In genomic region chr2L:9564527-9564926, dm6 we compare ENCODE assay signal across 1 fruit fly cellular context.
A peak's percentile ranks its signal among the peaks of the same experiment; 100 is the strongest.
TF ChIP-seq lines count a peak whose summit lies in the region.

No protein-coding gene starts in this region.

TF ChIP-seq in whole organism, embryonic, 481 proteins besides CTCF, POLR2A, EP300 and RAD21 (continued from another document and continues in another):
- TF ChIP-seq exex (tag; optimal IDR thresholded peaks at IDR 0.05; lab: Kevin White, UChicago) (no peak), CG7987 (GFP tag; optimal IDR thresholded peaks at IDR 0.05; lab: Kevin White, UChicago) (no peak), pan (optimal IDR thresholded peaks at IDR 0.05; lab: Kevin White, UChicago) (no peak), pan (GFP tag; optimal IDR thresholded peaks at IDR 0.05 in 1 of 2, IDR thresholded peaks at IDR 0.05 in 1 of 2) (peak in 1 of 2 experiments; percentile 63), CG17802 (tag; optimal IDR thresholded peaks at IDR 0.05; lab: Kevin White, UChicago) (no peak), CG8089 (GFP tag; optimal IDR thresholded peaks at IDR 0.05; lab: Kevin White, UChicago) (no peak), CG9727 (GFP tag; optimal IDR thresholded peaks at IDR 0.05; lab: Kevin White, UChicago) (peak; percentile 31), phol (tag; optimal IDR thresholded peaks at IDR 0.05; lab: Kevin White, UChicago) (peak; percentile 59), NK7.1 (GFP tag; optimal IDR thresholded peaks at IDR 0.05; lab: Kevin White, UChicago) (no peak), sob (GFP tag; IDR thresholded peaks at IDR 0.05; lab: Robert Waterston, UW) (no peak), CG3163 (GFP tag; optimal IDR thresholded peaks at IDR 0.05; lab: Kevin White, UChicago) (no peak), CG2712 (tag; optimal IDR thresholded peaks at IDR 0.05; lab: Kevin White, UChicago) (peak; percentile 54), stwl (tag; optimal IDR thresholded peaks at IDR 0.05; lab: Kevin White, UChicago) (no peak), CG4707 (GFP tag; optimal IDR thresholded peaks at IDR 0.05; lab: Kevin White, UChicago) (no peak), Adf1 (GFP tag; IDR thresholded peaks at IDR 0.05; lab: Robert Waterston, UW) (no peak), CG31388 (GFP tag; optimal IDR thresholded peaks at IDR 0.05; lab: Kevin White, UChicago) (no peak), CkIIα-i1 (GFP tag; IDR thresholded peaks at IDR 0.05; lab: Robert Waterston, UW) (no peak), CG11504 (tag; optimal IDR thresholded peaks at IDR 0.05; lab: Kevin White, UChicago) (peak; percentile 73), CG18599 (GFP tag; optimal IDR thresholded peaks at IDR 0.05; lab: Kevin White, UChicago) (peak; percentile 68), CG16815 (GFP tag; optimal IDR thresholded peaks at IDR 0.05; lab: Kevin White, UChicago) (peak; percentile 18), hkb (optimal IDR thresholded peaks at IDR 0.05; lab: Kevin White, UChicago) (no peak), hkb (GFP tag; IDR thresholded peaks at IDR 0.05; lab: Robert Waterston, UW) (peak; percentile 33; the same call in 1 of the 2 replicates), Six4 (GFP tag; optimal IDR thresholded peaks at IDR 0.05; lab: Kevin White, UChicago) (no peak), CG10267 (tag; optimal IDR thresholded peaks at IDR 0.05; lab: Kevin White, UChicago) (peak; percentile 12), hb (GFP tag; IDR thresholded peaks at IDR 0.05; lab: Robert Waterston, UW; ENCODE audit: partially characterized antibody) (no peak), CG9609 (GFP tag; optimal IDR thresholded peaks at IDR 0.05; lab: Kevin White, UChicago) (no peak), lab (GFP tag; optimal IDR thresholded peaks at IDR 0.05; lab: Kevin White, UChicago) (peak; percentile 66), HLH3B (GFP tag; IDR thresholded peaks at IDR 0.05; lab: Robert Waterston, UW) (peak; percentile 44; the same call in 1 of the 2 replicates), CG8290 (GFP tag; optimal IDR thresholded peaks at IDR 0.05; lab: Kevin White, UChicago) (no peak), CG8290 (tag; optimal IDR thresholded peaks at IDR 0.05; lab: Kevin White, UChicago) (no peak), ttk (GFP tag; IDR thresholded peaks at IDR 0.05; lab: Robert Waterston, UW) (no peak), Dek (tag; optimal IDR thresholded peaks at IDR 0.05; lab: Kevin White, UChicago) (peak; percentile 46), CG4730 (GFP tag; IDR thresholded peaks at IDR 0.05; lab: Robert Waterston, UW) (no peak), HmgD (GFP tag; optimal IDR thresholded peaks at IDR 0.05; lab: Kevin White, UChicago) (no peak), CG10462 (GFP tag; optimal IDR thresholded peaks at IDR 0.05; lab: Kevin White, UChicago) (no peak), CG3995 (GFP tag; optimal IDR thresholded peaks at IDR 0.05; lab: Kevin White, UChicago) (no peak), Antp (GFP tag; optimal IDR thresholded peaks at IDR 0.05; lab: Kevin White, UChicago) (no peak), jumu (GFP tag; optimal IDR thresholded peaks at IDR 0.05; lab: Kevin White, UChicago) (no peak), CG11247 (GFP tag; IDR thresholded peaks at IDR 0.05; lab: Robert Waterston, UW) (no peak), CG5245 (GFP tag; optimal IDR thresholded peaks at IDR 0.05; lab: Kevin White, UChicago) (no peak), CG11560 (tag; IDR thresholded peaks at IDR 0.05; lab: Robert Waterston, UW) (peak; percentile 43; the same call in 1 of the 3 replicates), Opbp (GFP tag; IDR thresholded peaks at IDR 0.05; lab: Robert Waterston, UW; ENCODE audit: partially characterized antibody) (no peak), crc (GFP tag; optimal IDR thresholded peaks at IDR 0.05; lab: Kevin White, UChicago) (no peak), CG31224 (GFP tag; IDR thresholded peaks at IDR 0.05; lab: Robert Waterston, UW) (no peak), Meics (GFP tag; optimal IDR thresholded peaks at IDR 0.05; lab: Kevin White, UChicago) (peak; percentile 51), Neu2 (GFP tag; optimal IDR thresholded peaks at IDR 0.05; lab: Kevin White, UChicago; ENCODE audit: borderline replicate concordance) (no peak), unpg (GFP tag; optimal IDR thresholded peaks at IDR 0.05; lab: Kevin White, UChicago) (peak; percentile 42), NC2α (GFP tag; optimal IDR thresholded peaks at IDR 0.05; lab: Kevin White, UChicago) (no peak), Xbp1 (GFP tag; optimal IDR thresholded peaks at IDR 0.05; lab: Kevin White, UChicago) (peak; percentile 51), sim (GFP tag; IDR thresholded peaks at IDR 0.05; lab: Robert Waterston, UW) (no peak), CG1602 (GFP tag; optimal IDR thresholded peaks at IDR 0.05; lab: Kevin White, UChicago) (peak; percentile 2), Dbx (GFP tag; IDR thresholded peaks at IDR 0.05; lab: Robert Waterston, UW) (no peak), CG42726 (GFP tag; IDR thresholded peaks at IDR 0.05; lab: Robert Waterston, UW; ENCODE audit: partially characterized antibody) (no peak), Sox100B (GFP tag; optimal IDR thresholded peaks at IDR 0.05; lab: Kevin White, UChicago) (peak; percentile 37), z (GFP tag; IDR thresholded peaks at IDR 0.05; lab: Robert Waterston, UW) (no peak), Mrtf (GFP tag; IDR thresholded peaks at IDR 0.05; lab: Robert Waterston, UW) (no peak), CG10565 (GFP tag; optimal IDR thresholded peaks at IDR 0.05; lab: Kevin White, UChicago) (no peak), oc (tag; optimal IDR thresholded peaks at IDR 0.05; lab: Kevin White, UChicago) (no peak), Dll (GFP tag; IDR thresholded peaks at IDR 0.05; lab: Robert Waterston, UW; ENCODE audit: partially characterized antibody) (no peak), CG7963 (GFP tag; IDR thresholded peaks at IDR 0.05; lab: Robert Waterston, UW; ENCODE audit: partially characterized antibody) (no peak), CG18011 (GFP tag; optimal IDR thresholded peaks at IDR 0.05; lab: Kevin White, UChicago) (no peak), C15 (GFP tag; IDR thresholded peaks at IDR 0.05; lab: Robert Waterston, UW) (no peak), Gsc (GFP tag; IDR thresholded peaks at IDR 0.05; lab: Robert Waterston, UW) (no peak), sr (GFP tag; IDR thresholded peaks at IDR 0.05; lab: Robert Waterston, UW) (no peak), Fer3 (tag; optimal IDR thresholded peaks at IDR 0.05; lab: Kevin White, UChicago) (peak; percentile 49), bigmax (GFP tag; optimal IDR thresholded peaks at IDR 0.05; lab: Kevin White, UChicago) (no peak), esg (GFP tag; conservative IDR thresholded peaks at IDR 0.05; lab: Robert Waterston, UW) (0 out of 2 replicates have a peak, but pooled peaks have one; percentile 24), pita (GFP tag; optimal IDR thresholded peaks at IDR 0.05; lab: Kevin White, UChicago) (no peak), CG2116 (GFP tag; optimal IDR thresholded peaks at IDR 0.05; lab: Kevin White, UChicago) (no peak), btn (GFP tag; optimal IDR thresholded peaks at IDR 0.05; lab: Kevin White, UChicago) (no peak), CG7271 (tag; optimal IDR thresholded peaks at IDR 0.05; lab: Kevin White, UChicago) (no peak), Ets97D (GFP tag; optimal IDR thresholded peaks at IDR 0.05; lab: Kevin White, UChicago) (no peak), Hmr (GFP tag; optimal IDR thresholded peaks at IDR 0.05; lab: Kevin White, UChicago) (peak; percentile 63), CG12236 (GFP tag; optimal IDR thresholded peaks at IDR 0.05; lab: Kevin White, UChicago) (no peak), CG13894 (tag; optimal IDR thresholded peaks at IDR 0.05; lab: Kevin White, UChicago) (no peak), CG16779 (GFP tag; IDR thresholded peaks at IDR 0.05; lab: Robert Waterston, UW) (no peak), CG14014 (GFP tag; IDR thresholded peaks at IDR 0.05; lab: Robert Waterston, UW) (no peak), CG15696 (tag; optimal IDR thresholded peaks at IDR 0.05; lab: Kevin White, UChicago) (no peak), CG6765 (GFP tag; optimal IDR thresholded peaks at IDR 0.05; lab: Kevin White, UChicago) (no peak), tx (GFP tag; optimal IDR thresholded peaks at IDR 0.05; lab: Kevin White, UChicago) (no peak), bab2 (GFP tag; optimal IDR thresholded peaks at IDR 0.05; lab: Kevin White, UChicago) (no peak), CG10431 (GFP tag; optimal IDR thresholded peaks at IDR 0.05; lab: Kevin White, UChicago) (no peak), row (GFP tag; IDR thresholded peaks at IDR 0.05; lab: Robert Waterston, UW) (peak; percentile 55), GATAe (GFP tag; conservative IDR thresholded peaks at IDR 0.05; lab: Robert Waterston, UW) (no peak), MESR4 (GFP tag; optimal IDR thresholded peaks at IDR 0.05; lab: Kevin White, UChicago) (no peak), CG18476 (GFP tag; optimal IDR thresholded peaks at IDR 0.05; lab: Kevin White, UChicago) (no peak), tap (tag; optimal IDR thresholded peaks at IDR 0.05; lab: Kevin White, UChicago) (peak; percentile 26), chm (GFP tag; IDR thresholded peaks at IDR 0.05; lab: Robert Waterston, UW) (no peak), CG17912 (GFP tag; optimal IDR thresholded peaks at IDR 0.05; lab: Kevin White, UChicago) (no peak), PHDP (tag; optimal IDR thresholded peaks at IDR 0.05; lab: Kevin White, UChicago) (peak; percentile 60), CG15514 (GFP tag; optimal IDR thresholded peaks at IDR 0.05; lab: Kevin White, UChicago) (peak; percentile 16), CG3838 (GFP tag; optimal IDR thresholded peaks at IDR 0.05; lab: Kevin White, UChicago) (no peak), CG8359 (GFP tag; optimal IDR thresholded peaks at IDR 0.05; lab: Kevin White, UChicago; ENCODE audit: borderline replicate concordance) (no peak), pros (GFP tag; optimal IDR thresholded peaks at IDR 0.05; lab: Kevin White, UChicago) (no peak), Max (GFP tag; optimal IDR thresholded peaks at IDR 0.05; lab: Kevin White, UChicago) (no peak), CG6654 (GFP tag; optimal IDR thresholded peaks at IDR 0.05; lab: Kevin White, UChicago) (no peak), E2f1 (GFP tag; IDR thresholded peaks at IDR 0.05; lab: Robert Waterston, UW) (no peak; the same call in 1 of the 2 replicates), eyg (GFP tag; optimal IDR thresholded peaks at IDR 0.05; lab: Kevin White, UChicago) (no peak), sc (optimal IDR thresholded peaks at IDR 0.05; lab: Kevin White, UChicago) (no peak), sc (GFP tag; optimal IDR thresholded peaks at IDR 0.05; lab: Kevin White, UChicago) (no peak), hbn (GFP tag; IDR thresholded peaks at IDR 0.05; lab: Robert Waterston, UW; ENCODE audit: partially characterized antibody) (no peak), CG2875 (GFP tag; optimal IDR thresholded peaks at IDR 0.05; lab: Kevin White, UChicago) (no peak), lmd (GFP tag; IDR thresholded peaks at IDR 0.05; lab: Robert Waterston, UW) (peak; percentile 59), caup (GFP tag; optimal IDR thresholded peaks at IDR 0.05; lab: Kevin White, UChicago; ENCODE audit: severe bottlenecking) (peak; percentile 0), az2 (GFP tag; optimal IDR thresholded peaks at IDR 0.05; lab: Kevin White, UChicago) (peak; percentile 8), CG14965 (GFP tag; optimal IDR thresholded peaks at IDR 0.05; lab: Kevin White, UChicago; ENCODE audit: borderline replicate concordance) (no peak), sd (tag; optimal IDR thresholded peaks at IDR 0.05; lab: Kevin White, UChicago) (no peak), grn (GFP tag; optimal IDR thresholded peaks at IDR 0.05; lab: Kevin White, UChicago) (no peak), kay (GFP tag; optimal IDR thresholded peaks at IDR 0.05; lab: Kevin White, UChicago) (no peak), dm (GFP tag; optimal IDR thresholded peaks at IDR 0.05; lab: Kevin White, UChicago) (no peak), Stat92E (GFP tag; optimal IDR thresholded peaks at IDR 0.05; lab: Kevin White, UChicago) (no peak), slou (GFP tag; optimal IDR thresholded peaks at IDR 0.05; lab: Kevin White, UChicago) (no peak), CG13287 (GFP tag; IDR thresholded peaks at IDR 0.05; lab: Robert Waterston, UW; ENCODE audit: partially characterized antibody) (no peak), pum (GFP tag; optimal IDR thresholded peaks at IDR 0.05; lab: Kevin White, UChicago) (no peak), CG2199 (GFP tag; IDR thresholded peaks at IDR 0.05; lab: Robert Waterston, UW) (no peak), CG6254 (GFP tag; optimal IDR thresholded peaks at IDR 0.05; lab: Kevin White, UChicago) (no peak), CG4328 (GFP tag; optimal IDR thresholded peaks at IDR 0.05; lab: Kevin White, UChicago) (peak; percentile 10), Atf-2 (GFP tag; optimal IDR thresholded peaks at IDR 0.05; lab: Kevin White, UChicago) (no peak), Hr39 (optimal IDR thresholded peaks at IDR 0.05; lab: Kevin White, UChicago) (no peak), Chrac-16 (GFP tag; optimal IDR thresholded peaks at IDR 0.05; lab: Kevin White, UChicago) (no peak), CG13624 (GFP tag; optimal IDR thresholded peaks at IDR 0.05; lab: Kevin White, UChicago) (no peak), Optix (GFP tag; IDR thresholded peaks at IDR 0.05; lab: Robert Waterston, UW) (no peak), fru (optimal IDR thresholded peaks at IDR 0.05; lab: Kevin White, UChicago) (no peak), CG11723 (GFP tag; optimal IDR thresholded peaks at IDR 0.05; lab: Kevin White, UChicago) (no peak), D19A (tag; optimal IDR thresholded peaks at IDR 0.05; lab: Kevin White, UChicago) (peak; percentile 40), CG32772 (GFP tag; IDR thresholded peaks at IDR 0.05; lab: Robert Waterston, UW) (no peak), prd (optimal IDR thresholded peaks at IDR 0.05; lab: Kevin White, UChicago) (no peak), prd (GFP tag; IDR thresholded peaks at IDR 0.05; lab: Robert Waterston, UW) (peak; percentile 29; the same call in 1 of the 3 replicates), Rfx (GFP tag; IDR thresholded peaks at IDR 0.05; lab: Robert Waterston, UW) (peak; percentile 32; the same call in 1 of the 2 replicates), ci (GFP tag; IDR thresholded peaks at IDR 0.05; lab: Robert Waterston, UW) (no peak), CG11696 (GFP tag; IDR thresholded peaks at IDR 0.05; lab: Robert Waterston, UW) (no peak), dati (GFP tag; IDR thresholded peaks at IDR 0.05; lab: Robert Waterston, UW) (no peak), sens (GFP tag; lab: Kevin White, UChicago) (peak; percentile 72), Fer1 (GFP tag; optimal IDR thresholded peaks at IDR 0.05; lab: Kevin White, UChicago) (peak; percentile 54), CG14860 (GFP tag; IDR thresholded peaks at IDR 0.05; lab: Robert Waterston, UW; ENCODE audit: partially characterized antibody) (no peak), CG18764 (GFP tag; optimal IDR thresholded peaks at IDR 0.05; lab: Kevin White, UChicago) (no peak), ERR (GFP tag; optimal IDR thresholded peaks at IDR 0.05; lab: Kevin White, UChicago) (no peak)
